Fruit fly (Drosophila melanogaster): ENCODE measurements around the gene CG9095.

The CG9095 gene

DNA sequence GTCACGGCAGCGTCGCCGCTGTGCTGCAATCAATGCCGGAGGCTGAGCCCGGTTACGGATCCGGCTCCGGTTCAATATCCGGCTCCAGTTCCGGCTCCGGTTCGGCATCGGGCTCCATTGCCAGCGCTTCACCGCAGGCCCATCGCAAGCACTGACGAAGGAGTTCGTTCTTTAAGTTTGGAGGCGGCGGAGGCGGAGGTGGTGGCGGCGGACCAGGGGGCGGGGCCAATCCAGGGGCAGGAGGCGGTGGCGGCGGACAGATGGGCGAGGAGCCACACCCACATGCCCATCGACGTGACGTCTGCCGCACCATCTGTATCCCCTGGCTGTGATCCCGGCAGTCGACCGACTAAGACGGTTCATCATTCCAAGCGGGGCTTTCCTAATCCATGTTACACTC is 51.1 kb downstream of the CG9095 start:
- TF ChIP-seq usp (GFP tag; optimal IDR thresholded peaks at IDR 0.05) (no peak), EcR (GFP tag; optimal IDR thresholded peaks at IDR 0.05) (no peak), Dll (optimal IDR thresholded peaks at IDR 0.05) (no peak), pan (optimal IDR thresholded peaks at IDR 0.05) (no peak), CG8478 (optimal IDR thresholded peaks at IDR 0.05) (no peak), psq (optimal IDR thresholded peaks at IDR 0.05) (no peak)

DNA sequence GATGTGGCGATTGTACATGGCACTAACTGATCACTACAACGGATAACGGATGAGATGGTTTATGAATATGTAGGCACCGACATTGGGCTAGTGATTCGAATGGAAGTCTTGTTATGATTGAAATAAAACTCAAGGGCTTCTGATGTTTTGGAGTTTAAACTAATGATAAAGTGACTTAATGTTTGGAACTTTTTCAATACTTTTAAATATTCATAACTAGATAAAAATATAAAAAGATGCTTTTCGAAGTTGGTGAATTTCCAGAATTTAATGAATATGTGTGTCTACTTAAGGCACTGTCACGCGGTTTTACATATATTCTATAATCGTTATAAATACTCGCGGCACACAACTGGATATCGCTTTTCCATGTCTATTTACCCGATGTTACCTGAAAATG is 67.1 kb downstream of the CG9095 start, which contains the start of gene CG9072:
TSS of gene CG9072 (minus strand) at position 101 of the 400 bp plus-strand sequence.
- TF ChIP-seq pan (optimal IDR thresholded peaks at IDR 0.05) = no peak
- TF ChIP-seq CG8478 (optimal IDR thresholded peaks at IDR 0.05) = no peak
- no peak for TF ChIP-seq Dll (optimal IDR thresholded peaks at IDR 0.05)
- no peak for TF ChIP-seq usp (GFP tag; optimal IDR thresholded peaks at IDR 0.05)
- no peak for TF ChIP-seq psq (optimal IDR thresholded peaks at IDR 0.05)
- TF ChIP-seq EcR (GFP tag; optimal IDR thresholded peaks at IDR 0.05) = no peak

DNA sequence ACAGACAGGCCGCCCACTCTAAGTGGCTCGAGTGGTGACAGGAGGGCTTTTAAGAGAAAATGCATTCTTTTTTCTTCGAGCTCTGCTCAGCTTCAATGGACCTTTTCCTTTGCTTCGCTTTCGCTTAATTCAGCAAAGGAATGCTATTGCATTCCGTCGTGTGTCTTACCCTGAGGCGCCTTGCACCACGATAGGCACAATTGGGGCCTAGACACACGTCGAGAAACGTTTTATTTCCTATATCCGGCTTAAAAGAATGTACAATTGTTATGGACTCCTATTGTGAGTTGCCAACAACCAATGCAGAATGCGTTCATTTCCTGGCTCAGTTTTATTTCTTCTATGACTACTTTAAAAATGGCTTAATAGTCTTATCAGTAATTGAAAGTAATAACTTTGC is 71.9 kb downstream of the CG9095 start:
- TF ChIP-seq CG8478 (optimal IDR thresholded peaks at IDR 0.05) = no peak
- TF ChIP-seq Dll (optimal IDR thresholded peaks at IDR 0.05) = no peak
- TF ChIP-seq usp (GFP tag; optimal IDR thresholded peaks at IDR 0.05) = no peak
- no peak for TF ChIP-seq psq (optimal IDR thresholded peaks at IDR 0.05)
- TF ChIP-seq pan (optimal IDR thresholded peaks at IDR 0.05) = no peak
- no peak for TF ChIP-seq EcR (GFP tag; optimal IDR thresholded peaks at IDR 0.05)

DNA sequence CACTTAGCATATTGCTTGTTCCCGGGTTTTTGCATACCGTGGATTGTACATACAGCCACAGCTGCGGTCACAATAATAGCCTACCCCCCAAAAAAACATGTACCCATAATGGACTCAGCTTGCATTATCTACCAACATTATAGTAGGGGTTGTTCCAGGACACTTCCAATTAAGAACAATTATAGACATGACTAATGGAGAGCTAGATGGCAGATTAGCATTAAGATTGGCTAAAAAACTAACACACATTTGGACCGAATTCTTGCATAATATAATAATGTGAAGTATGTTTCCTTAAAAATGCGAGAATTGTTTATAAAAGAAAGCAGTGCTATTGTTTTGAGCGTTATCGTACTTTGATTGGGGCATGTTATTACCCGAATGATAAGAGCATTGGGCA is 72.7 kb downstream of the CG9095 start:
- TF ChIP-seq CG8478 (optimal IDR thresholded peaks at IDR 0.05) (no peak), psq (optimal IDR thresholded peaks at IDR 0.05) (no peak), EcR (GFP tag; optimal IDR thresholded peaks at IDR 0.05) (no peak), usp (GFP tag; optimal IDR thresholded peaks at IDR 0.05) (no peak), pan (optimal IDR thresholded peaks at IDR 0.05) (no peak)

Data from whole organism.